Worm (Caenorhabditis elegans): ENCODE measurements around the gene C28A5.6.
A peak's percentile ranks its signal among the peaks of the same experiment; 100 is the strongest.

Gene C28A5.6

ce11 chrIII:4467277-4467676, 38.0 kb upstream of the C28A5.6 start, which contains the start of gene ndg-4:
TSS of gene ndg-4 (minus strand) at chrIII:4467377.
- TF ChIP-seq zim-3 (tag; optimal IDR thresholded peaks at IDR 0.05) (no peak), K12H6.12 (tag; optimal IDR thresholded peaks at IDR 0.05) (no peak), sdz-38 (tag; optimal IDR thresholded peaks at IDR 0.05) (no peak), akir-1 (GFP tag; optimal IDR thresholded peaks at IDR 0.05) (no peak), rpc-1 (optimal IDR thresholded peaks at IDR 0.05) (no peak), rpc-1 (tag; optimal IDR thresholded peaks at IDR 0.05) (no peak), B0019.2 (GFP tag; conservative IDR thresholded peaks at IDR 0.05) (no peak), efl-1 (GFP tag; optimal IDR thresholded peaks at IDR 0.05) (no peak), nhr-27 (tag; optimal IDR thresholded peaks at IDR 0.05) (no peak), egl-44 (GFP tag; IDR thresholded peaks at IDR 0.05) (no peak), madf-10 (tag; optimal IDR thresholded peaks at IDR 0.05) (no peak), lin-40 (tag; optimal IDR thresholded peaks at IDR 0.05) (no peak), unc-130 (GFP tag; optimal IDR thresholded peaks at IDR 0.05) (no peak)

DNA sequence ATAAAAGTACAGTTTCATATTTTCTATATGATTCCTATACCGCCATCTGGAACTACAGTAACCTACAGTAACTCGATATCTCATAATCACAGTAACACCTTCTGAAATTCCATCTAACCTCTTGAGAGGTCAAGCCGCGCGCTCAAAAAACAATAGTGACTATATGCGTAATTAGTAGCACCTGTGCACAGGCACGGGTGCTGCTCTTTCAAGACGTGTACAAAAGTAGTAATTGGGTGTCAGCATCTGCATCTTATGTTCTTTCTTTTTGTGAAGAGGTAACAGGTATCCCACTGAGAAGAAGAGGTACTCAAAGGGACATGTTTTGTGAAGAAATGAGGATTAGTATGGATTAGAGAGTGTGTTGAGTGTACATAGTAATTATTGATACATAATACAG, 32.0 kb upstream of the C28A5.6 start:
- TF ChIP-seq ztf-6 (GFP tag; IDR thresholded peaks at IDR 0.05) (no peak), F57C9.4 (tag; optimal IDR thresholded peaks at IDR 0.05) (no peak), snpc-1.1 (tag; optimal IDR thresholded peaks at IDR 0.05; ENCODE audit: insufficient read depth) (no peak), egl-44 (GFP tag; IDR thresholded peaks at IDR 0.05) (no peak), hrde-1 (tag; optimal IDR thresholded peaks at IDR 0.05; ENCODE audit: borderline replicate concordance) (no peak)

DNA sequence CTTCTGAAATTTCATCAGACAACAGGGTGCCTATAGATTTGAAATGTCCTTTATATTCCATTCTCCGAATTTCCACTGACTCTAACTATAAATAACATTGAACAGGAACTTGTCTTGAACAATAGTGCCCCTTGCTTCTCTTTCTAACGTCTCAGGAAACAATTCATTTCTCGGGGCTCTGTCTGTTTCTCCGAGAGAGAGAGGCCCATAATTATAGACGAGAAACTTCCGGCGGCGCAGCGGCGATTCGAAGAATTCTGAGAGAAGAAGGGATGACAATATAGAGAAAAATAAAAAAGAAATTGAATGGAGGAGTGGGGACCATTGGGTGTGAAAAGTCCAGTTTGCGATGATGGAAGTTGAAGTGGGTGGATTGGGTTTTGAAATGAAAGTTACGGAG, 30.9 kb upstream of the C28A5.6 start:
- TF ChIP-seq ceh-40 (GFP tag; IDR thresholded peaks at IDR 0.05): no peak
- no peak for TF ChIP-seq let-607 (tag; optimal IDR thresholded peaks at IDR 0.05)
- TF ChIP-seq ama-1 (optimal IDR thresholded peaks at IDR 0.05): no peak
- no peak for TF ChIP-seq ama-1 (GFP tag; optimal IDR thresholded peaks at IDR 0.05)
- no peak for TF ChIP-seq T07F8.4 (tag; optimal IDR thresholded peaks at IDR 0.05)
- no peak for TF ChIP-seq nhr-80 (tag; optimal IDR thresholded peaks at IDR 0.05)
- TF ChIP-seq somi-1 (GFP tag; optimal IDR thresholded peaks at IDR 0.05): no peak
- no peak for TF ChIP-seq Y56A3A.18 (GFP tag; IDR thresholded peaks at IDR 0.05)
- TF ChIP-seq T26A5.8 (tag; optimal IDR thresholded peaks at IDR 0.05): no peak
- TF ChIP-seq snpc-1.3 (tag; optimal IDR thresholded peaks at IDR 0.05; ENCODE audit: insufficient read depth): no peak
- no peak for TF ChIP-seq ceh-100 (GFP tag; IDR thresholded peaks at IDR 0.05)
- TF ChIP-seq unc-130 (GFP tag; optimal IDR thresholded peaks at IDR 0.05): no peak
- no peak for TF ChIP-seq nhr-179 (tag; optimal IDR thresholded peaks at IDR 0.05)
- no peak for TF ChIP-seq ztf-22 (GFP tag; optimal IDR thresholded peaks at IDR 0.05)
- TF ChIP-seq mel-28 (tag; optimal IDR thresholded peaks at IDR 0.05; ENCODE audit: borderline replicate concordance): no peak
- no peak for TF ChIP-seq lag-1 (GFP tag; IDR thresholded peaks at IDR 0.05)
- no peak for TF ChIP-seq sdz-38 (tag; optimal IDR thresholded peaks at IDR 0.05)
- TF ChIP-seq lin-40 (tag; optimal IDR thresholded peaks at IDR 0.05): no peak
- no peak for TF ChIP-seq D2030.7 (GFP tag; IDR thresholded peaks at IDR 0.05)

ce11 chrIII:4456579-4456978, 27.3 kb upstream of the C28A5.6 start:
- TF ChIP-seq hmg-1.2 (GFP tag; IDR thresholded peaks at IDR 0.05) (peak; percentile 27; the same call in 1 of the 2 replicates), lin-35 (GFP tag; optimal IDR thresholded peaks at IDR 0.05) (no peak)
